Fruit fly (Drosophila melanogaster) whole organism, embryonic: ENCODE measurements around the gene Or7a.
A peak's percentile ranks its signal among the peaks of the same experiment; 100 is the strongest.

ENCODE experiments used
- Atf-2 ChIP-seq: fragments of 200-800 bp; sonication (Bioruptor generic); optimal IDR thresholded peaks from 2 replicates; lab custom pipeline; 2016; ENCODE audit warnings: missing biosample characterization, missing genetic modification characterization
- B-H1 ChIP-seq: fragments of 200-800 bp; sonication (Bioruptor generic); IDR thresholded peaks from 3 replicates; pipeline ENCODE4 v1.3.6; 2022; ENCODE audit warnings: missing biosample characterization, missing genetic modification characterization
- Bteb2 ChIP-seq: fragments of 200-800 bp; sonication (Bioruptor generic); optimal IDR thresholded peaks from 2 replicates; lab custom pipeline; 2016; ENCODE audit warnings: missing biosample characterization, missing genetic modification characterization
- C15 ChIP-seq: fragments of 200-800 bp; sonication (Bioruptor generic); IDR thresholded peaks from 3 replicates; pipeline ENCODE4 v1.3.6; 2022; ENCODE audit warnings: missing biosample characterization, missing genetic modification characterization
- CG10565 ChIP-seq: fragments of 200-800 bp; sonication (Bioruptor generic); optimal IDR thresholded peaks from 3 replicates; lab custom pipeline; 2016; ENCODE audit warnings: missing biosample characterization, mild to moderate bottlenecking, missing genetic modification characterization
- CG14014 ChIP-seq: fragments of 200-800 bp; sonication (Bioruptor generic); IDR thresholded peaks from 2 replicates; pipeline ENCODE4 v1.3.6; 2022; ENCODE audit warnings: missing biosample characterization, missing genetic modification characterization
- CG14860 ChIP-seq: fragments of 200-800 bp; sonication (Bioruptor generic); IDR thresholded peaks from 3 replicates; pipeline ENCODE4 v1.3.6; 2022; ENCODE audit warnings: missing biosample characterization, missing genetic modification characterization; ENCODE audit not compliant: partially characterized antibody
- CG15011 ChIP-seq: fragments of 200-800 bp; sonication (Bioruptor generic); optimal IDR thresholded peaks from 3 replicates; lab custom pipeline; 2018; ENCODE audit warnings: missing biosample characterization, mild to moderate bottlenecking, missing genetic modification characterization
- CG15269 ChIP-seq: fragments of 200-800 bp; sonication (Bioruptor generic); optimal IDR thresholded peaks from 2 replicates; lab custom pipeline; 2018; ENCODE audit warnings: missing biosample characterization, mild to moderate bottlenecking, missing genetic modification characterization, moderate library complexity
- CG1647 ChIP-seq: fragments of 200-800 bp; sonication (Bioruptor generic); optimal IDR thresholded peaks from 3 replicates; lab custom pipeline; 2016; ENCODE audit warnings: missing biosample characterization, missing genetic modification characterization
- CG17359 ChIP-seq: fragments of 200-800 bp; sonication (Bioruptor generic); optimal IDR thresholded peaks from 3 replicates; lab custom pipeline; 2018; ENCODE audit warnings: missing biosample characterization, mild to moderate bottlenecking, missing genetic modification characterization, moderate library complexity
- CG17361 ChIP-seq: fragments of 200-800 bp; sonication (Bioruptor generic); IDR thresholded peaks from 3 replicates; pipeline ENCODE4 v1.3.6; 2022; ENCODE audit warnings: missing biosample characterization, missing genetic modification characterization
- CG18262 ChIP-seq: fragments of 200-800 bp; optimal IDR thresholded peaks from 3 replicates; lab custom pipeline; 2019; ENCODE audit warnings: missing biosample characterization, mild to moderate bottlenecking, missing genetic modification characterization, moderate library complexity
- CG18619 ChIP-seq: fragments of 200-800 bp; sonication (Bioruptor generic); optimal IDR thresholded peaks from 3 replicates; lab custom pipeline; 2017; ENCODE audit warnings: missing biosample characterization, mild to moderate bottlenecking, missing genetic modification characterization
- CG31441 ChIP-seq: fragments of 200-800 bp; sonication (Bioruptor generic); IDR thresholded peaks from 2 replicates; pipeline ENCODE4 v1.3.6; 2022; ENCODE audit warnings: missing biosample characterization, missing genetic modification characterization
- CG34224 ChIP-seq: fragments of 200-800 bp; sonication (Bioruptor generic); IDR thresholded peaks from 3 replicates; pipeline ENCODE4 v1.3.6; 2022; ENCODE audit warnings: missing biosample characterization, missing genetic modification characterization; ENCODE audit not compliant: partially characterized antibody
- CG4328 ChIP-seq: fragments of 200-800 bp; sonication (Bioruptor generic); optimal IDR thresholded peaks from 3 replicates; lab custom pipeline; 2017; ENCODE audit warnings: missing biosample characterization, missing genetic modification reagents, missing genetic modification characterization
- CG4404 ChIP-seq: fragments of 200-800 bp; sonication (Bioruptor generic); IDR thresholded peaks from 2 replicates; pipeline ENCODE4 v1.3.6; 2022; ENCODE audit warnings: missing biosample characterization, missing genetic modification characterization
- CG4617 ChIP-seq: fragments of 200-800 bp; sonication (Bioruptor generic); optimal IDR thresholded peaks from 3 replicates; lab custom pipeline; 2016; ENCODE audit warnings: missing biosample characterization, missing genetic modification characterization, borderline replicate concordance
- CG4707 ChIP-seq: fragments of 200-800 bp; sonication (Bioruptor generic); optimal IDR thresholded peaks from 2 replicates; lab custom pipeline; 2018; ENCODE audit warnings: missing biosample characterization, mild to moderate bottlenecking, missing genetic modification characterization, moderate library complexity
- CG5953 ChIP-seq: fragments of 200-800 bp; sonication (Bioruptor generic); IDR thresholded peaks from 2 replicates; pipeline ENCODE4 v1.3.6; 2022; ENCODE audit warnings: missing biosample characterization, missing genetic modification characterization
- CG6272 ChIP-seq: fragments of 200-800 bp; sonication (Bioruptor generic); IDR thresholded peaks from 2 replicates; pipeline ENCODE4 v1.3.6; 2022; ENCODE audit warnings: missing biosample characterization, missing genetic modification characterization
- CG7963 ChIP-seq: fragments of 200-800 bp; sonication (Bioruptor generic); IDR thresholded peaks from 3 replicates; pipeline ENCODE4 v1.3.6; 2022; ENCODE audit warnings: missing biosample characterization, missing genetic modification characterization; ENCODE audit not compliant: partially characterized antibody
- CG9437 ChIP-seq: fragments of 200-800 bp; sonication (Bioruptor generic); optimal IDR thresholded peaks from 2 replicates; lab custom pipeline; 2018; ENCODE audit warnings: missing biosample characterization, mild to moderate bottlenecking, missing genetic modification characterization
- CG9932 ChIP-seq: fragments of 200-800 bp; sonication (Bioruptor generic); IDR thresholded peaks from 2 replicates; pipeline ENCODE4 v1.3.6; 2022; ENCODE audit warnings: missing biosample characterization, missing genetic modification characterization
- HLH3B ChIP-seq: fragments of 200-800 bp; sonication (Bioruptor generic); IDR thresholded peaks from 2 replicates; pipeline ENCODE4 v1.3.6; 2022; ENCODE audit warnings: missing biosample characterization, missing genetic modification characterization
- HLHmδ ChIP-seq: fragments of 200-800 bp; sonication (Bioruptor generic); optimal IDR thresholded peaks from 2 replicates; lab custom pipeline; 2018; ENCODE audit warnings: missing biosample characterization, mild to moderate bottlenecking, missing genetic modification characterization, moderate library complexity
- Med ChIP-seq: fragments of 200-800 bp; sonication (Bioruptor generic); peaks from one replicate; lab custom pipeline; 2016; ENCODE audit warnings: missing biosample characterization, missing genetic modification characterization, mild to moderate bottlenecking, inconsistent platforms, moderate library complexity
- PHDP ChIP-seq: fragments of 200-800 bp; sonication (Bioruptor generic); optimal IDR thresholded peaks from 3 replicates; lab custom pipeline; 2018; ENCODE audit warnings: missing biosample characterization, mild to moderate bottlenecking, missing genetic modification characterization, moderate library complexity
- Xrp1 ChIP-seq: fragments of 200-800 bp; sonication (Bioruptor generic); IDR thresholded peaks from 2 replicates; pipeline ENCODE4 v1.3.6; 2022; ENCODE audit warnings: missing biosample characterization, missing genetic modification characterization
- YL-1 ChIP-seq: fragments of 200-800 bp; sonication (Bioruptor generic); optimal IDR thresholded peaks from 3 replicates; lab custom pipeline; 2017; ENCODE audit warnings: missing biosample characterization, mild to moderate bottlenecking, missing genetic modification characterization
- bbx ChIP-seq: fragments of 200-800 bp; sonication (Bioruptor generic); IDR thresholded peaks from 2 replicates; pipeline ENCODE4 v1.3.6; 2022; ENCODE audit warnings: missing biosample characterization, missing genetic modification characterization; ENCODE audit not compliant: partially characterized antibody
- en ChIP-seq: fragments of 200-800 bp; sonication (Bioruptor generic); optimal IDR thresholded peaks from 2 replicates; lab custom pipeline; 2016; ENCODE audit warnings: missing biosample characterization, missing genetic modification characterization
- exex ChIP-seq: fragments of 200-800 bp; sonication (Bioruptor generic); optimal IDR thresholded peaks from 4 replicates; lab custom pipeline; 2018; ENCODE audit warnings: missing biosample characterization, mild to moderate bottlenecking, missing genetic modification characterization, moderate library complexity
- fd96Cb ChIP-seq: fragments of 200-800 bp; sonication (Bioruptor generic); optimal IDR thresholded peaks from 2 replicates; lab custom pipeline; 2018; ENCODE audit warnings: missing biosample characterization, mild to moderate bottlenecking, missing genetic modification characterization, moderate library complexity
- gcm2 ChIP-seq: fragments of 200-800 bp; sonication (Bioruptor generic); optimal IDR thresholded peaks from 2 replicates; lab custom pipeline; 2016; ENCODE audit warnings: missing biosample characterization, missing genetic modification characterization
- gem ChIP-seq: fragments of 200-800 bp; sonication (Bioruptor generic); optimal IDR thresholded peaks from 2 replicates; lab custom pipeline; 2019; ENCODE audit warnings: missing biosample characterization, mild to moderate bottlenecking, missing genetic modification characterization, moderate library complexity
- jing ChIP-seq: fragments of 200-800 bp; sonication (Bioruptor generic); optimal IDR thresholded peaks from 2 replicates; lab custom pipeline; 2018; ENCODE audit warnings: missing biosample characterization, mild to moderate bottlenecking, missing genetic modification characterization
- jumu ChIP-seq: fragments of 200-800 bp; sonication (Bioruptor generic); optimal IDR thresholded peaks from 3 replicates; lab custom pipeline; 2016; ENCODE audit warnings: missing biosample characterization, missing genetic modification characterization
- lmd ChIP-seq: fragments of 200-800 bp; sonication (Bioruptor generic); IDR thresholded peaks from 2 replicates; pipeline ENCODE4 v1.3.6; 2022; ENCODE audit warnings: missing biosample characterization, missing genetic modification characterization
- nerfin-1 ChIP-seq: fragments of 200-800 bp; sonication (Bioruptor generic); optimal IDR thresholded peaks from 3 replicates; lab custom pipeline; 2019; ENCODE audit warnings: missing biosample characterization, mild to moderate bottlenecking, missing genetic modification characterization, moderate library complexity
- org-1 ChIP-seq: fragments of 200-800 bp; sonication (Bioruptor generic); optimal IDR thresholded peaks from 2 replicates; lab custom pipeline; 2017; ENCODE audit warnings: missing biosample characterization, missing genetic modification characterization
- phol ChIP-seq: fragments of 200-800 bp; sonication (Bioruptor generic); optimal IDR thresholded peaks from 3 replicates; lab custom pipeline; 2018; ENCODE audit warnings: missing biosample characterization, mild to moderate bottlenecking, missing genetic modification characterization, moderate library complexity
- ro ChIP-seq: fragments of 200-800 bp; sonication (Bioruptor generic); IDR thresholded peaks from 2 replicates; pipeline ENCODE4 v1.3.6; 2022; ENCODE audit warnings: missing biosample characterization, missing genetic modification characterization
- salm ChIP-seq: fragments of 200-800 bp; sonication (Bioruptor generic); optimal IDR thresholded peaks from 2 replicates; lab custom pipeline; 2018; ENCODE audit warnings: missing biosample characterization, mild to moderate bottlenecking, missing genetic modification characterization
- seq ChIP-seq: fragments of 200-800 bp; sonication (Bioruptor generic); IDR thresholded peaks from 2 replicates; pipeline ENCODE4 v1.3.6; 2022; ENCODE audit warnings: missing biosample characterization, missing genetic modification characterization
- sima ChIP-seq: fragments of 200-800 bp; sonication (Bioruptor generic); optimal IDR thresholded peaks from 2 replicates; lab custom pipeline; 2016; ENCODE audit warnings: missing biosample characterization, missing genetic modification characterization
- sqz ChIP-seq: fragments of 200-800 bp; sonication (Bioruptor generic); optimal IDR thresholded peaks from 3 replicates; lab custom pipeline; 2018; ENCODE audit warnings: missing biosample characterization, mild to moderate bottlenecking, missing genetic modification characterization
- stwl ChIP-seq: fragments of 200-800 bp; sonication (Bioruptor generic); optimal IDR thresholded peaks from 3 replicates; lab custom pipeline; 2018; ENCODE audit warnings: missing biosample characterization, mild to moderate bottlenecking, missing genetic modification characterization, moderate library complexity
- trh ChIP-seq: fragments of 200-800 bp; sonication (Bioruptor generic); optimal IDR thresholded peaks from 2 replicates; lab custom pipeline; 2016; ENCODE audit warnings: missing biosample characterization, missing genetic modification characterization

Gene Or7a

DNA sequence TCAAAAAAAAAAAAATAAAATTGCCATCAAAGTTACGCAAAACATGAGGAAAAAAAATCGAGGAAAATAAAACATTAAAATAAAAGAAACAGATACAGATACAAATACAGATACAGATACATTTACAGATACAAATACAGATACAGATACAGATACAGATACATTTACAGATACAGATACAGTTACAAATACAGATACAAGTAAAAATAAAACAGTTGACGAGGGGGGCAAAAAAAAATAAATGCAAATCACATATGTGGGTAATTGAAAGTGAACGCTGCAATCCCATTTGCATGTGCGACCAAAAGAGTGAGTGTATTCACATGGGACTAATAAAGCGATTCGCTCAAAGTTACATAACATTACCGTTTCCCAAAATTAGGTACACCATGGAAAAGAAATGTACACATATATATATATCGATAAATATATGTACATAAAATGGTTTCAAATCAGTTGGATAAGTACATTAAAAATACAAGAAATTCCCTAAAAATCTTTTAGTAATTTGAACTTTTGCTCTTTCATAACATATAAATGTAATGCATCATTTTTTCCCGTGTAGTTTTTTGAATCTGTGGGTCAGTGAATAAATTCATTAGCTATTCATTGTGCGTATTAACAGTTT is 40.2 kb upstream of the Or7a start (continued):
- TF ChIP-seq ro (no peak), CG34224 (GFP tag; lab: Robert Waterston, UW) (no peak), en (no peak), gcm2 (GFP tag; lab: Kevin White, UChicago) (no peak), exex (tag; lab: Kevin White, UChicago) (no peak), Med (peak; percentile 36), CG4328 (GFP tag; lab: Kevin White, UChicago) (no peak), C15 (GFP tag; lab: Robert Waterston, UW) (no peak), CG4707 (GFP tag; lab: Kevin White, UChicago) (peak; percentile 1), CG15011 (GFP tag; lab: Kevin White, UChicago) (no peak), lmd (GFP tag; lab: Robert Waterston, UW) (peak; percentile 43; the same call in 1 of the 2 replicates), Atf-2 (no peak), sqz (GFP tag; lab: Kevin White, UChicago) (peak; percentile 11), HLH3B (GFP tag; lab: Robert Waterston, UW) (peak; percentile 44; the same call in 1 of the 2 replicates), HLHmδ (GFP tag; lab: Kevin White, UChicago) (no peak), phol (tag; lab: Kevin White, UChicago) (peak; percentile 58), jing (GFP tag; lab: Kevin White, UChicago) (no peak), seq (GFP tag; lab: Robert Waterston, UW) (0 out of 2 replicates have a peak, but pooled peaks have one; percentile 22), CG4404 (GFP tag; lab: Robert Waterston, UW) (no peak), PHDP (peak; percentile 59), Bteb2 (GFP tag; lab: Kevin White, UChicago) (no peak), Xrp1 (GFP tag; lab: Robert Waterston, UW) (peak; percentile 52; the same call in 1 of the 2 replicates), jumu (GFP tag; lab: Kevin White, UChicago) (no peak), CG9437 (GFP tag; lab: Kevin White, UChicago) (peak; percentile 5), CG6272 (GFP tag; lab: Robert Waterston, UW) (no peak), CG7963 (GFP tag; lab: Robert Waterston, UW) (no peak), nerfin-1 (tag; lab: Kevin White, UChicago) (no peak), CG4617 (no peak), org-1 (no peak), CG15269 (peak; percentile 67), CG17361 (GFP tag; lab: Robert Waterston, UW) (peak; percentile 59; the same call in 2 of the 3 replicates), CG31441 (peak; percentile 66), CG5953 (peak; percentile 44; the same call in 1 of the 2 replicates), fd96Cb (peak; percentile 42), B-H1 (GFP tag; lab: Robert Waterston, UW) (peak; percentile 35; the same call in 1 of the 3 replicates), CG14014 (GFP tag; lab: Robert Waterston, UW) (no peak; the same call in 1 of the 2 replicates), stwl (no peak), CG14860 (no peak), CG17359 (tag; lab: Kevin White, UChicago) (peak; percentile 75), bbx (no peak), YL-1 (GFP tag; lab: Kevin White, UChicago) (no peak), CG1647 (GFP tag; lab: Kevin White, UChicago) (no peak), gem (peak; percentile 73), salm (tag; lab: Kevin White, UChicago) (peak; percentile 35), CG10565 (GFP tag; lab: Kevin White, UChicago) (no peak), CG18262 (peak; percentile 52), CG9932 (GFP tag; lab: Robert Waterston, UW) (no peak), CG18619 (no peak), trh (GFP tag; lab: Kevin White, UChicago) (no peak), sima (GFP tag; lab: Kevin White, UChicago) (no peak)
